Worm (Caenorhabditis elegans): Measurements from ENCODE around the gene M153.5.

DNA sequence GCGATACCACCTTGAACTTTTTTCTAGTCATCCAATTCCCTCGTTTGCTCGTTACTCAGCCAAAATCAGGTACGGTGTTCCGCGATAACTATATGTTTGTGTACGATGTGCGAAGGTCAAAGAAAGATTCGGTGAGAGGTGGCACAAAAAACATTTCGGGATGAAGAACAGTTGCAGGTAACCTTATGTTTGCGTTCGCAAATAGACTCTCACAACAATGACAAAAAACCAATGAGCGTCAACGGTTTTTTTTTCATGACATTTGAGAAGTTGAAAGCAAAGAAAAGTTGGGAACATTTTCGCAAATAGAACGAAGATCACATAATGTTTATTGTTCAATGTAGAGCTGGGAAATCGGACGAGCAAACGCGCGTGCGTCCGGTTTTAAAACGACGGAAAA is 18.9 kb downstream of the M153.5 start:
- TF ChIP-seq ama-1 (optimal IDR thresholded peaks at IDR 0.05) (no peak), B0310.2 (tag; optimal IDR thresholded peaks at IDR 0.05) (no peak), tbx-37 (GFP tag; conservative IDR thresholded peaks at IDR 0.05) (no peak), ets-7 (tag; optimal IDR thresholded peaks at IDR 0.05) (no peak), hmbx-1 (tag; optimal IDR thresholded peaks at IDR 0.05) (no peak), hnd-1 (tag; optimal IDR thresholded peaks at IDR 0.05) (no peak), flt-1 (GFP tag; IDR thresholded peaks at IDR 0.05) (no peak), hmg-4 (GFP tag; optimal IDR thresholded peaks at IDR 0.05) (no peak), ceh-36 (tag; optimal IDR thresholded peaks at IDR 0.05) (no peak)

All from whole organism, early embryonic.